Worm (Caenorhabditis elegans) whole organism, young adult: ENCODE measurements around the gene twk-3.

Source experiments
- him-1 ChIP-seq: sonication (generic microtip); optimal IDR thresholded peaks from 2 replicates; lab custom pipeline; 2016; ENCODE audit warnings: missing genotype, missing genetic modification reagents, missing genetic modification characterization, missing compliant biosample characterization
- unc-62 ChIP-seq: fragments of 150-350 bp; optimal IDR thresholded peaks from 2 replicates; lab custom pipeline; 2014; ENCODE audit warnings: missing biosample characterization, missing genetic modification reagents, missing genetic modification characterization

DNA sequence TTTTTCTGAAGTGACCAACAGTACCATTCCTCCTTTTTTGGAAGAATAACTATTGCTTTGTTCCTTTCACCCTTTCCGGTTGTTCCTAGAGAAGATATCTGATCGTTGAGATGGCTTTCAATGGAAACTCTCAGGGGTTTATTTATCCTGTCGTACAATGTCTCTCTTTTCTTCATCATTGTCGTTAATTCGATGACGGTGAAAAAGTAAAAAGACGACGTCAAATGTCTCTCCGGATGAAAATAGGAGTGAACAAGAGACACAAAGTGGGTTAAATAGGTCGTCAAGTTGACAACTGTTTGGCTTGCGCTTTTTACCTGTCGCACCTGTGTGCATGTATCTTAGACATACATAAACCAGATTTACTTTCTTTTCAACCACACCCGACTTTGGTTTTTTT lies 18.7 kb downstream of the twk-3 start:
- TF ChIP-seq him-1 (tag; lab: Kevin White, UChicago) (no peak), unc-62 (no peak)
